Worm (Caenorhabditis elegans) whole organism, mixed stage, embryonic: ENCODE data around the gene Y42G9A.2.

ENCODE experiments used
- M03D4.4 ChIP-seq: sonication (generic microtip); optimal IDR thresholded peaks from 2 replicates; lab custom pipeline; 2017; ENCODE audit warnings: mild to moderate bottlenecking, missing genetic modification characterization, missing compliant biosample characterization
- bed-3 ChIP-seq: fragments of 200-800 bp; sonication (Bioruptor generic); optimal IDR thresholded peaks from 3 replicates; lab custom pipeline; 2018; ENCODE audit warnings: mild to moderate bottlenecking, missing genetic modification characterization, moderate library complexity, missing compliant biosample characterization
- blmp-1 ChIP-seq: fragments of 150-350 bp; optimal IDR thresholded peaks from 2 replicates; lab custom pipeline; 2014; ENCODE audit warnings: missing biosample characterization, missing genetic modification characterization
- ceh-39 ChIP-seq: fragments of 150-350 bp; optimal IDR thresholded peaks from 2 replicates; lab custom pipeline; 2014; ENCODE audit warnings: missing biosample characterization, missing genetic modification characterization
- ceh-43 ChIP-seq: fragments of 200-800 bp; sonication (Bioruptor generic); optimal IDR thresholded peaks from 2 replicates; lab custom pipeline; 2018; ENCODE audit warnings: mild to moderate bottlenecking, missing genetic modification characterization, moderate library complexity, missing compliant biosample characterization
- ceh-83 ChIP-seq: fragments of 200-800 bp; sonication (Bioruptor generic); optimal IDR thresholded peaks from 2 replicates; lab custom pipeline; 2018; ENCODE audit warnings: mild to moderate bottlenecking, missing genetic modification characterization, missing compliant biosample characterization
- ces-1 ChIP-seq: fragments of 150-350 bp; optimal IDR thresholded peaks from 2 replicates; lab custom pipeline; 2014; ENCODE audit warnings: missing biosample characterization, missing genetic modification reagents, missing genetic modification characterization
- drap-1 ChIP-seq: fragments of 200-800 bp; sonication (Bioruptor generic); optimal IDR thresholded peaks from 3 replicates; lab custom pipeline; 2018; ENCODE audit warnings: mild to moderate bottlenecking, missing genetic modification characterization, missing compliant biosample characterization
- elt-1 ChIP-seq: sonication (generic microtip); optimal IDR thresholded peaks from 2 replicates; lab custom pipeline; 2017; ENCODE audit warnings: missing genetic modification characterization, mild to moderate bottlenecking, missing compliant biosample characterization, antibody characterized with exemption, moderate library complexity, borderline replicate concordance; ENCODE audit not compliant: insufficient read depth
- elt-3 ChIP-seq: fragments of 150-350 bp; optimal IDR thresholded peaks from 2 replicates; lab custom pipeline; 2014; ENCODE audit warnings: missing biosample characterization, missing genetic modification characterization
- flh-1 ChIP-seq: fragments of 200-800 bp; sonication (Bioruptor generic); optimal IDR thresholded peaks from 2 replicates; lab custom pipeline; 2018; ENCODE audit warnings: mild to moderate bottlenecking, missing genetic modification characterization, moderate library complexity, missing compliant biosample characterization
- ham-2 ChIP-seq: fragments of 200-800 bp; sonication (Bioruptor generic); optimal IDR thresholded peaks from 2 replicates; lab custom pipeline; 2018; ENCODE audit warnings: mild to moderate bottlenecking, missing genetic modification characterization, missing compliant biosample characterization
- lin-13 ChIP-seq: fragments of 150-350 bp; optimal IDR thresholded peaks from 2 replicates; lab custom pipeline; 2014; ENCODE audit warnings: missing biosample characterization, missing genetic modification characterization
- lin-32 ChIP-seq: fragments of 200-800 bp; sonication (Bioruptor generic); optimal IDR thresholded peaks from 2 replicates; lab custom pipeline; 2018; ENCODE audit warnings: mild to moderate bottlenecking, missing genetic modification characterization, missing compliant biosample characterization
- lsy-2 ChIP-seq: fragments of 150-350 bp; optimal IDR thresholded peaks from 2 replicates; lab custom pipeline; 2014; ENCODE audit warnings: missing biosample characterization, missing genetic modification characterization
- mep-1 ChIP-seq: fragments of 150-350 bp; optimal IDR thresholded peaks from 2 replicates; lab custom pipeline; 2017; ENCODE audit warnings: missing biosample characterization, missing genetic modification reagents, missing genetic modification characterization, inconsistent platforms
- mls-2 ChIP-seq: sonication (generic microtip); optimal IDR thresholded peaks from 2 replicates; lab custom pipeline; 2016; ENCODE audit warnings: mild to moderate bottlenecking, missing genetic modification characterization, moderate library complexity, missing compliant biosample characterization
- nhr-12 ChIP-seq: fragments of 150-350 bp; optimal IDR thresholded peaks from 2 replicates; lab custom pipeline; 2014; ENCODE audit warnings: missing biosample characterization, missing genetic modification characterization
- nhr-2 ChIP-seq: fragments of 150-350 bp; optimal IDR thresholded peaks from 2 replicates; lab custom pipeline; 2014; ENCODE audit warnings: missing biosample characterization, missing genetic modification characterization
- nhr-237 ChIP-seq: fragments of 150-350 bp; optimal IDR thresholded peaks from 2 replicates; lab custom pipeline; 2014; ENCODE audit warnings: missing biosample characterization, missing genetic modification characterization
- nhr-28 ChIP-seq: fragments of 150-350 bp; optimal IDR thresholded peaks from 2 replicates; lab custom pipeline; 2014; ENCODE audit warnings: missing biosample characterization, missing genetic modification characterization
- nhr-76 ChIP-seq: sonication (generic microtip); optimal IDR thresholded peaks from 2 replicates; lab custom pipeline; 2017; ENCODE audit warnings: missing biosample characterization, missing genetic modification characterization
- pha-4 ChIP-seq: fragments of 150-350 bp; optimal IDR thresholded peaks from 2 replicates; lab custom pipeline; 2018; ENCODE audit warnings: missing biosample characterization, missing genetic modification reagents, missing genetic modification characterization
- sem-2 ChIP-seq: fragments of 200-800 bp; sonication (Bioruptor generic); optimal IDR thresholded peaks from 2 replicates; lab custom pipeline; 2018; ENCODE audit warnings: mild to moderate bottlenecking, missing genetic modification characterization, missing compliant biosample characterization
- snpc-4 ChIP-seq: fragments of 150-350 bp; optimal IDR thresholded peaks from 2 replicates; lab custom pipeline; 2014; ENCODE audit warnings: missing biosample characterization, missing genetic modification characterization
- sptf-1 ChIP-seq: sonication (generic microtip); optimal IDR thresholded peaks from 2 replicates; lab custom pipeline; 2017; ENCODE audit warnings: mild to moderate bottlenecking, missing genetic modification characterization, moderate library complexity, missing compliant biosample characterization
- tbx-8 ChIP-seq: fragments of 200-800 bp; sonication (Bioruptor generic); optimal IDR thresholded peaks from 2 replicates; lab custom pipeline; 2018; ENCODE audit warnings: mild to moderate bottlenecking, missing genetic modification characterization, moderate library complexity, missing compliant biosample characterization
- unc-120 ChIP-seq: sonication (generic microtip); optimal IDR thresholded peaks from 2 replicates; lab custom pipeline; 2017; ENCODE audit warnings: missing genetic modification characterization, missing compliant biosample characterization; ENCODE audit not compliant: poor library complexity, severe bottlenecking
- unc-39 ChIP-seq: fragments of 150-350 bp; optimal IDR thresholded peaks from 2 replicates; lab custom pipeline; 2014; ENCODE audit warnings: missing biosample characterization, missing genetic modification characterization
- unc-62 ChIP-seq: fragments of 150-350 bp; optimal IDR thresholded peaks from 2 replicates; lab custom pipeline; 2014; ENCODE audit warnings: missing biosample characterization, missing genetic modification reagents, missing genetic modification characterization
- ztf-11 ChIP-seq: fragments of 150-350 bp; optimal IDR thresholded peaks from 2 replicates; lab custom pipeline; 2014; ENCODE audit warnings: missing biosample characterization, missing genetic modification characterization

The Y42G9A.2 gene

DNA sequence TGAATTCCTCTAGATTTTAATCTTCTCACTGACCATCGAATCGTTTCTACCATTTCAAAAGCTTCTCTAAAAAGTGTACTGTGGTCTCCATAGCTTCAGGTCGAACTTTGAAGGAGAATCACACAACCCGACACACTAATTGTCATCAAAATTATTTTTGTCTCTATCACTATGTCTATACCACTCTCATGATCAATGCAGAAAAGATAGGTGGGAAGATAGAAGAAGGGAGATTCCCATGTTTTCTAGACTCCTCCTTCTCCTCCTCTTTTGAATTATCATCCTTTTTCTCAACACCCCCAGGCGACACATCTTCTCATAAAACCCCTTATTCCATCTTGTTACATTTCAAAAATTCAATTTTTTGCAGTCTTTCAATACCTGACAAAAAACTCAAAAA is 2.1 kb upstream of the Y42G9A.2 start, which contains the start of gene Y42G9A.3:
TSS of gene Y42G9A.3 (plus strand) at position 363 of the 400 bp plus-strand sequence.
- no peak for TF ChIP-seq unc-39 (tag; lab: Kevin White, UChicago)
- no peak for TF ChIP-seq lin-32 (GFP tag; lab: Kevin White, UChicago)
- TF ChIP-seq ceh-83 (GFP tag; lab: Kevin White, UChicago) = no peak
- no peak for TF ChIP-seq ceh-43 (GFP tag; lab: Kevin White, UChicago)
- TF ChIP-seq mls-2 (tag; lab: Kevin White, UChicago) = no peak
- TF ChIP-seq sem-2 (GFP tag; lab: Kevin White, UChicago) = no peak
- no peak for TF ChIP-seq unc-62 (GFP tag; lab: Kevin White, UChicago)
- TF ChIP-seq flh-1 (GFP tag; lab: Kevin White, UChicago) = no peak
- TF ChIP-seq nhr-237 (tag; lab: Kevin White, UChicago) = no peak
- no peak for TF ChIP-seq ces-1
- TF ChIP-seq ceh-39 (tag; lab: Kevin White, UChicago) = no peak
- no peak for TF ChIP-seq sptf-1 (tag; lab: Kevin White, UChicago)
- TF ChIP-seq pha-4 = no peak
- TF ChIP-seq elt-1 (tag; lab: Kevin White, UChicago) = no peak
- TF ChIP-seq elt-3 (tag; lab: Kevin White, UChicago) = no peak
- no peak for TF ChIP-seq ztf-11 (tag; lab: Kevin White, UChicago)
- TF ChIP-seq snpc-4 (tag; lab: Kevin White, UChicago) = no peak
- TF ChIP-seq mep-1 (tag; lab: Kevin White, UChicago) = no peak

DNA sequence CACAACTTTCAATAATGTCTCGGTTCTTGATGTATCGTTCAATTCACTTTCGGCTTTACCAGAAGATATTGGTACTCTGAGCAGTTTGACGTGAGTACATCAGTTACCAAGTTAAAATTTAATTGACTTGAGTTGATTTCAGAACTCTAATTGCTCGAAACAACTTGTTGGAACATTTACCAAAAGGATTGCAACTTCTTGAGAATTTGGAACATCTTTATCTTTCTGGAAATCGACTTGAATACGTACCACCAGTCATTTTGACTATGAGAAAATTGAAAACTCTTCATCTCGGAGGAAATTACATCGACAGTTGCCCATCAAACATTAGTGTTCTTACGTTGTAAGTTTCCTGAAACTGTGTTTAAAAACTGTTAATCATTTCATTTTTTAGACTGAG is 1.2 kb upstream of the Y42G9A.2 start:
- TF ChIP-seq lin-32 (GFP tag; lab: Kevin White, UChicago) (no peak), nhr-76 (tag; lab: Kevin White, UChicago) (no peak), nhr-28 (tag; lab: Kevin White, UChicago) (no peak), sem-2 (GFP tag; lab: Kevin White, UChicago) (no peak), unc-39 (tag; lab: Kevin White, UChicago) (no peak), nhr-2 (tag; lab: Kevin White, UChicago) (no peak), elt-3 (tag; lab: Kevin White, UChicago) (no peak), ceh-39 (tag; lab: Kevin White, UChicago) (no peak), tbx-8 (GFP tag; lab: Kevin White, UChicago) (no peak), snpc-4 (tag; lab: Kevin White, UChicago) (no peak), lin-13 (tag; lab: Kevin White, UChicago) (no peak), sptf-1 (tag; lab: Kevin White, UChicago) (no peak), mls-2 (tag; lab: Kevin White, UChicago) (no peak), M03D4.4 (tag; lab: Kevin White, UChicago) (no peak), bed-3 (GFP tag; lab: Kevin White, UChicago) (no peak), nhr-237 (tag; lab: Kevin White, UChicago) (no peak)

DNA sequence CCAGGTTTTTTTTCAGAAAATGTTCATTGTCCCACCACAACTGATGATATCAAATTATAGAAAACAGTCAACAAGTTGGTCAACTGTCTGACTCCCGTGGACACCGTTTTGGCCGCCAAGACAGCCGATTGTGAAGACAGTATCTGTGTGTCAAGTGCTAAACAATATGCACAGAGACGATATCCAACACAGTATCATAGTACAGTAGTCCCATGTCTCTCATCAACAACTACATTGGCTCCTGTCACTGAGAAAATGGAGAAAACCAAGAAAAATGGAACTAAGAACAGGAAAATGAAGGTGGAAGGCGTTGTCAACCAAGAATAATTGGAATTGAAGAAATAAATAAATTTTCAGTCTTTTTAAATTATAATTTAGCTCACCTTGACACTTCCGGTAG is 698 bp downstream of the Y42G9A.2 start:
- no peak for TF ChIP-seq lin-32 (GFP tag; lab: Kevin White, UChicago)
- no peak for TF ChIP-seq nhr-28 (tag; lab: Kevin White, UChicago)
- no peak for TF ChIP-seq unc-39 (tag; lab: Kevin White, UChicago)
- TF ChIP-seq nhr-2 (tag; lab: Kevin White, UChicago) = no peak
- no peak for TF ChIP-seq nhr-12
- TF ChIP-seq unc-120 (tag; lab: Kevin White, UChicago) = no peak
- TF ChIP-seq mls-2 (tag; lab: Kevin White, UChicago) = no peak
- no peak for TF ChIP-seq ceh-39 (tag; lab: Kevin White, UChicago)
- TF ChIP-seq sptf-1 (tag; lab: Kevin White, UChicago) = no peak
- no peak for TF ChIP-seq ceh-43 (GFP tag; lab: Kevin White, UChicago)
- no peak for TF ChIP-seq ceh-83 (GFP tag; lab: Kevin White, UChicago)
- no peak for TF ChIP-seq nhr-76 (tag; lab: Kevin White, UChicago)
- no peak for TF ChIP-seq mep-1 (tag; lab: Kevin White, UChicago)
- no peak for TF ChIP-seq pha-4

DNA sequence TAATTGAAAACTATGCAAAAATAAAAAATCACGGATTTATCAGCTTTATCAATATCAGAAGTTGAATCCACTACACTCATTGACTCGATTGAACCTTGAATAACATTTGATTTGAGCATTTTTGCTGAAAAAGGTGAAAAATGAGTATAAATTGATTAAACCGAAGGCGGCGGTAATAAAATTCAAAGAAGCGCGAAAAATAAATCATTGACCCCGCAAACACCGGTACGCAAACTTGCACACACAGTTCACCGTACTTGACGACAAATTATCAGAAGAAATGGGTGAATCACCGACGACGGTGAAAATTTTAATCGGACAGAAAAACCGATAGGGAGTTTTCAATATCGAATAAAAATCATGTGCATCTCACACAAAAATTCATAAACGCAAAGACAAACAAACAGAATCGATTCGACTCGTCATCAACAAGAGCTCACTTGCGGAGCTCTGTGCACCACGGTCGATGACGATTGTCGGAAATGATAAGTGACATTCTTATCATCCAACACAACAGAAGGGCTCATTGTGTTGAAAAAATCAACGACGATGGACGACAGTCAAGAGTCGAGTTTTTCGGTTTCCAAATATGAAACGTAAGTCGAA is 1.6 kb downstream of the Y42G9A.2 start, which contains the start of the genes wht-7 and Y42G9A.1:
TSS of gene wht-7 (minus strand) at position 131 of the 606 bp plus-strand sequence.
TSS of gene Y42G9A.1 (plus strand) at position 495 of the 606 bp plus-strand sequence.
- TF ChIP-seq nhr-76 (tag; lab: Kevin White, UChicago) (no peak), lin-32 (GFP tag; lab: Kevin White, UChicago) (no peak), ceh-83 (GFP tag; lab: Kevin White, UChicago) (no peak), nhr-2 (tag; lab: Kevin White, UChicago) (no peak), elt-1 (tag; lab: Kevin White, UChicago) (no peak), unc-39 (tag; lab: Kevin White, UChicago) (no peak), blmp-1 (tag; lab: Kevin White, UChicago) (no peak), lsy-2 (no peak), ham-2 (GFP tag; lab: Kevin White, UChicago) (no peak), sem-2 (GFP tag; lab: Kevin White, UChicago) (no peak), drap-1 (GFP tag; lab: Kevin White, UChicago) (no peak)
